Worm (Caenorhabditis elegans) whole organism, L4 larva: Measurements from ENCODE around the gene mec-10.

Source experiments
- F10B5.3 ChIP-seq: sonication (generic microtip); optimal IDR thresholded peaks from 2 replicates; lab custom pipeline; 2016; ENCODE audit warnings: mild to moderate bottlenecking, missing genetic modification characterization, missing compliant biosample characterization
- F37D6.2 ChIP-seq: sonication (generic microtip); optimal IDR thresholded peaks from 2 replicates; lab custom pipeline; 2016; ENCODE audit warnings: mild to moderate bottlenecking, missing genetic modification characterization, missing compliant biosample characterization
- F44E2.7 ChIP-seq: fragments of 200-800 bp; sonication (Bioruptor generic); IDR thresholded peaks from 2 replicates; pipeline ENCODE4 v2.1.2; 2022; ENCODE audit warnings: missing genetic modification characterization, missing compliant biosample characterization
- T20F7.1 ChIP-seq: fragments of 200-800 bp; sonication (Bioruptor generic); optimal IDR thresholded peaks from 2 replicates; lab custom pipeline; 2018; ENCODE audit warnings: mild to moderate bottlenecking, missing genetic modification characterization, missing compliant biosample characterization
- Y75B8A.6 ChIP-seq: fragments of 200-800 bp; sonication (Bioruptor generic); IDR thresholded peaks from 2 replicates; pipeline ENCODE4 v1.3.6; 2022; ENCODE audit warnings: missing genetic modification reagents, missing genetic modification characterization, missing compliant biosample characterization
- aha-1 ChIP-seq: fragments of 150-350 bp; peaks from one replicate; lab custom pipeline; 2014; ENCODE audit warnings: missing biosample characterization, missing genetic modification characterization
- aly-2 ChIP-seq: sonication (generic microtip); optimal IDR thresholded peaks from 2 replicates; lab custom pipeline; 2018; ENCODE audit warnings: missing biosample characterization, missing genetic modification characterization
- ama-1 ChIP-seq: fragments of 150-350 bp; optimal IDR thresholded peaks from 2 replicates; lab custom pipeline; 2014; ENCODE audit warnings: inconsistent platforms, mixed read lengths
- ceh-62 ChIP-seq: sonication (generic microtip); optimal IDR thresholded peaks from 2 replicates; lab custom pipeline; 2017; ENCODE audit warnings: missing biosample characterization, missing genetic modification characterization
- ces-1 ChIP-seq: fragments of 150-350 bp; sonication (generic microtip); optimal IDR thresholded peaks from 4 replicates; lab custom pipeline; 2014; ENCODE audit warnings: missing biosample characterization, missing genetic modification reagents, missing genetic modification characterization
- cey-2 ChIP-seq: sonication (generic microtip); optimal IDR thresholded peaks from 3 replicates; lab custom pipeline; 2017; ENCODE audit warnings: missing genetic modification characterization, mild to moderate bottlenecking, missing compliant biosample characterization, antibody characterized with exemption, borderline replicate concordance; ENCODE audit not compliant: insufficient read depth
- dmd-6 ChIP-seq: fragments of 200-800 bp; sonication (Bioruptor generic); IDR thresholded peaks from 2 replicates; pipeline ENCODE4 v1.3.6; 2022; ENCODE audit warnings: missing genetic modification reagents, missing genetic modification characterization, missing compliant biosample characterization
- dmd-8 ChIP-seq: fragments of 200-800 bp; sonication (Bioruptor generic); IDR thresholded peaks from 2 replicates; pipeline ENCODE4 v1.3.6; 2022; ENCODE audit warnings: missing genetic modification characterization, missing compliant biosample characterization
- dpl-1 ChIP-seq: fragments of 150-350 bp; optimal IDR thresholded peaks from 2 replicates; lab custom pipeline; 2014; ENCODE audit warnings: missing biosample characterization, missing genetic modification reagents, missing genetic modification characterization
- dve-1 ChIP-seq: sonication (generic microtip); optimal IDR thresholded peaks from 2 replicates; lab custom pipeline; 2017; ENCODE audit warnings: antibody characterized with exemption, mild to moderate bottlenecking, missing genetic modification characterization, missing compliant biosample characterization; ENCODE audit not compliant: insufficient read depth
- fkh-10 ChIP-seq: fragments of 150-350 bp; optimal IDR thresholded peaks from 2 replicates; lab custom pipeline; 2014; ENCODE audit warnings: missing biosample characterization, missing genetic modification reagents, missing genetic modification characterization
- hif-1 ChIP-seq, 2 experiments: sonication (generic microtip); optimal IDR thresholded peaks; 2 replicates each; lab custom pipeline; 2016 to 2017; ENCODE audit warnings: missing compliant biosample characterization in 2 of 2, missing genetic modification characterization in 2 of 2, missing genetic modification reagents in 2 of 2, missing genotype in 2 of 2, mild to moderate bottlenecking in 1 of 2
- hlh-11 ChIP-seq: fragments of 200-800 bp; sonication (Bioruptor generic); optimal IDR thresholded peaks from 2 replicates; lab custom pipeline; 2018; ENCODE audit warnings: mild to moderate bottlenecking, missing genetic modification characterization, missing compliant biosample characterization
- hlh-30 ChIP-seq: sonication (generic microtip); optimal IDR thresholded peaks from 2 replicates; lab custom pipeline; 2017; ENCODE audit warnings: antibody characterized with exemption, mild to moderate bottlenecking, missing genetic modification characterization, missing compliant biosample characterization; ENCODE audit not compliant: insufficient read depth
- hmg-1.1 ChIP-seq: fragments of 200-800 bp; sonication (Bioruptor generic); IDR thresholded peaks from 2 replicates; pipeline ENCODE4 v1.3.6; 2022; ENCODE audit warnings: missing genetic modification reagents, missing genetic modification characterization, missing compliant biosample characterization
- jun-1 ChIP-seq: fragments of 150-350 bp; optimal IDR thresholded peaks from 2 replicates; lab custom pipeline; 2014; ENCODE audit warnings: missing biosample characterization, missing genetic modification reagents, missing genetic modification characterization
- lim-7 ChIP-seq: fragments of 200-800 bp; sonication (Bioruptor generic); IDR thresholded peaks from 2 replicates; pipeline ENCODE4 v1.3.6; 2022; ENCODE audit warnings: missing genetic modification characterization, missing compliant biosample characterization
- lin-15B ChIP-seq: fragments of 150-350 bp; sonication (generic microtip); optimal IDR thresholded peaks from 3 replicates; lab custom pipeline; 2014; ENCODE audit warnings: missing biosample characterization, missing genetic modification characterization
- lin-29 ChIP-seq: fragments of 200-800 bp; sonication (Bioruptor generic); IDR thresholded peaks from 2 replicates; pipeline ENCODE4 v1.3.6; 2022; ENCODE audit warnings: missing genetic modification reagents, missing genetic modification characterization, missing compliant biosample characterization
- lin-39 ChIP-seq: fragments of 150-350 bp; optimal IDR thresholded peaks from 2 replicates; lab custom pipeline; 2014; ENCODE audit warnings: missing biosample characterization, missing genetic modification reagents, missing genetic modification characterization
- mdl-1 ChIP-seq, 2 experiments: fragments of 150-350 bp in 1 of 2; sonication (generic microtip) in 1 of 2; optimal IDR thresholded peaks; 2 replicates each; lab custom pipeline; 2014 to 2017; ENCODE audit warnings: missing biosample characterization in 2 of 2, missing genetic modification characterization in 2 of 2
- mdt-29 ChIP-seq: fragments of 200-800 bp; sonication (Bioruptor generic); IDR thresholded peaks from 2 replicates; pipeline ENCODE4 v1.3.6; 2022; ENCODE audit warnings: missing genetic modification reagents, missing genetic modification characterization, missing compliant biosample characterization
- mep-1 ChIP-seq: fragments of 150-350 bp; sonication (generic microtip); optimal IDR thresholded peaks from 3 replicates; lab custom pipeline; 2014; ENCODE audit warnings: missing biosample characterization, missing genetic modification characterization
- mxl-2 ChIP-seq: fragments of 200-800 bp; sonication (Bioruptor generic); conservative IDR thresholded peaks from 2 replicates; pipeline ENCODE4 v1.3.6; 2022; ENCODE audit warnings: missing genetic modification reagents, missing genetic modification characterization, missing compliant biosample characterization
- mxl-3 ChIP-seq: fragments of 200-800 bp; sonication (Bioruptor generic); optimal IDR thresholded peaks from 2 replicates; lab custom pipeline; 2018; ENCODE audit warnings: mild to moderate bottlenecking, missing genetic modification characterization, missing compliant biosample characterization
- nhr-237 ChIP-seq: sonication (generic microtip); optimal IDR thresholded peaks from 2 replicates; lab custom pipeline; 2017; ENCODE audit warnings: missing biosample characterization, missing genetic modification characterization
- nhr-25 ChIP-seq: sonication (generic microtip); optimal IDR thresholded peaks from 2 replicates; lab custom pipeline; 2017; ENCODE audit warnings: missing genetic modification characterization, mild to moderate bottlenecking, missing compliant biosample characterization, antibody characterized with exemption, moderate library complexity, borderline replicate concordance; ENCODE audit not compliant: insufficient read depth
- nhr-28 ChIP-seq: fragments of 150-350 bp; optimal IDR thresholded peaks from 2 replicates; lab custom pipeline; 2014; ENCODE audit warnings: missing biosample characterization, missing genetic modification characterization
- nhr-41 ChIP-seq: fragments of 200-800 bp; sonication (Bioruptor generic); IDR thresholded peaks from 2 replicates; pipeline ENCODE4 v1.3.6; 2022; ENCODE audit warnings: missing genetic modification reagents, missing genetic modification characterization, missing compliant biosample characterization
- nhr-48 ChIP-seq: sonication (generic microtip); optimal IDR thresholded peaks from 2 replicates; lab custom pipeline; 2016; ENCODE audit warnings: mild to moderate bottlenecking, missing genetic modification characterization, missing compliant biosample characterization
- nhr-6 ChIP-seq: fragments of 150-350 bp; optimal IDR thresholded peaks from 2 replicates; lab custom pipeline; 2014; ENCODE audit warnings: missing biosample characterization, missing genetic modification characterization
- pha-4 ChIP-seq, 2 experiments: fragments of 150-350 bp in 1 of 2; fragments of 200-800 bp in 1 of 2; sonication (Bioruptor generic) in 1 of 2; IDR thresholded peaks in 1 of 2; optimal IDR thresholded peaks in 1 of 2; 2 replicates each; pipeline versions ENCODE4 v1.3.6 to Lab custom; 2014 to 2022; ENCODE audit warnings: missing genetic modification characterization in 2 of 2, missing genetic modification reagents in 2 of 2, missing biosample characterization in 1 of 2, missing compliant biosample characterization in 1 of 2
- rbr-2 ChIP-seq: sonication (generic microtip); optimal IDR thresholded peaks from 2 replicates; lab custom pipeline; 2016; ENCODE audit warnings: missing genotype, missing genetic modification characterization, missing compliant biosample characterization
- snpc-1.2 ChIP-seq: fragments of 200-800 bp; sonication (Bioruptor generic); IDR thresholded peaks from 2 replicates; pipeline ENCODE4 v1.3.6; 2022; ENCODE audit warnings: missing genetic modification reagents, missing genetic modification characterization, missing compliant biosample characterization
- spr-3 ChIP-seq: fragments of 200-800 bp; sonication (Bioruptor generic); optimal IDR thresholded peaks from 2 replicates; lab custom pipeline; 2018; ENCODE audit warnings: mild to moderate bottlenecking, missing genetic modification characterization, missing compliant biosample characterization
- unc-62 ChIP-seq, 3 experiments: fragments of 150-350 bp in 1 of 3; sonication (generic microtip); optimal IDR thresholded peaks in 2 of 3; peaks in 1 of 3; 1 replicate in 1 of 3; 2 replicates in 2 of 3; lab custom pipeline; 2014 to 2017; ENCODE audit warnings: missing biosample characterization in 3 of 3, missing genetic modification characterization in 3 of 3, missing genetic modification reagents in 3 of 3, missing genotype in 1 of 3
- zip-11 ChIP-seq: fragments of 200-800 bp; sonication (Bioruptor generic); IDR thresholded peaks from 2 replicates; pipeline ENCODE4 v1.3.6; 2022; ENCODE audit warnings: missing genetic modification characterization, missing compliant biosample characterization

The mec-10 gene

ce11 chrX:8485392-8485791 is 15.3 kb upstream of the mec-10 start:
- TF ChIP-seq nhr-48 (tag; lab: Kevin White, UChicago) (peak; percentile 62), mdl-1 (tag; optimal IDR thresholded peaks at IDR 0.05; lab: Kevin White, UChicago) (peak in 1 of 2 experiments; percentile 52), jun-1 (tag; lab: Kevin White, UChicago) (no peak), mxl-3 (GFP tag; lab: Kevin White, UChicago) (peak; percentile 33), nhr-28 (tag; lab: Kevin White, UChicago) (peak; percentile 52), dmd-8 (GFP tag; lab: Robert Waterston, UW) (no peak)

ce11 chrX:8483951-8484350 is 13.8 kb upstream of the mec-10 start:
- TF ChIP-seq aha-1 (tag; lab: Kevin White, UChicago) = peak; percentile 92
- TF ChIP-seq T20F7.1 (GFP tag; lab: Kevin White, UChicago) = no peak

ce11 chrX:8481716-8482115 is 11.6 kb upstream of the mec-10 start:
- TF ChIP-seq zip-11 = no peak
- peak; percentile 16 for TF ChIP-seq mxl-3 (GFP tag; lab: Kevin White, UChicago)
- peak; percentile 64 for TF ChIP-seq fkh-10 (GFP tag; lab: Kevin White, UChicago)
- peak; percentile 15 for TF ChIP-seq hlh-11 (tag; lab: Kevin White, UChicago)
- peak in 1 of 2 experiments; percentile 50 for TF ChIP-seq mdl-1 (tag; optimal IDR thresholded peaks at IDR 0.05; lab: Kevin White, UChicago)
- peak in 1 of 2 experiments; percentile 76 for TF ChIP-seq hif-1 (tag; optimal IDR thresholded peaks at IDR 0.05; lab: Kevin White, UChicago)
- TF ChIP-seq rbr-2 = peak; percentile 11
- peak; percentile 43 for TF ChIP-seq mep-1
- TF ChIP-seq nhr-25 = no peak
- TF ChIP-seq nhr-41 (GFP tag; lab: Robert Waterston, UW) = no peak
- TF ChIP-seq unc-62 (GFP tag; optimal IDR thresholded peaks at IDR 0.05 in 1 of 2; lab: Kevin White, UChicago) = peak in 1 of 2 experiments; percentile 88
- no peak for TF ChIP-seq unc-62 (tag; optimal IDR thresholded peaks at IDR 0.05; lab: Kevin White, UChicago)
- 0 out of 2 replicates have a peak, but pooled peaks have one; percentile 15 for TF ChIP-seq dmd-6

ce11 chrX:8479050-8479449 is 8.9 kb upstream of the mec-10 start:
- TF ChIP-seq dpl-1 (GFP tag; lab: Kevin White, UChicago) (no peak), unc-62 (GFP tag; optimal IDR thresholded peaks at IDR 0.05 in 1 of 2; lab: Kevin White, UChicago) (peak in 1 of 2 experiments; percentile 49), unc-62 (tag; optimal IDR thresholded peaks at IDR 0.05; lab: Kevin White, UChicago) (no peak), lin-15B (tag; lab: Kevin White, UChicago) (no peak), dve-1 (tag; lab: Kevin White, UChicago) (no peak), nhr-6 (no peak), jun-1 (tag; lab: Kevin White, UChicago) (no peak), cey-2 (no peak), hmg-1.1 (0 out of 2 replicates have a peak, but pooled peaks have one; percentile 29), mdt-29 (no peak), nhr-48 (tag; lab: Kevin White, UChicago) (no peak), aly-2 (tag; lab: Kevin White, UChicago) (no peak), mxl-2 (GFP tag; lab: Robert Waterston, UW) (no peak), lin-39 (tag; lab: Kevin White, UChicago) (no peak), ama-1 (no peak), snpc-1.2 (GFP tag; lab: Robert Waterston, UW) (no peak), F37D6.2 (tag; lab: Kevin White, UChicago) (peak; percentile 4), F44E2.7 (GFP tag; lab: Robert Waterston, UW) (no peak), mdl-1 (tag; optimal IDR thresholded peaks at IDR 0.05; lab: Kevin White, UChicago) (no peak), Y75B8A.6 (GFP tag; lab: Robert Waterston, UW) (no peak), pha-4 (GFP tag; IDR thresholded peaks at IDR 0.05; lab: Robert Waterston, UW) (no peak), pha-4 (tag; optimal IDR thresholded peaks at IDR 0.05; lab: Kevin White, UChicago) (no peak), nhr-237 (tag; lab: Kevin White, UChicago) (no peak), ces-1 (GFP tag; lab: Kevin White, UChicago) (no peak), dmd-8 (GFP tag; lab: Robert Waterston, UW) (no peak), hif-1 (tag; optimal IDR thresholded peaks at IDR 0.05; lab: Kevin White, UChicago) (peak in 1 of 2 experiments; percentile 53), rbr-2 (peak; percentile 12), hlh-30 (tag; lab: Kevin White, UChicago) (no peak), lin-29 (GFP tag; lab: Robert Waterston, UW) (no peak), spr-3 (no peak), hlh-11 (tag; lab: Kevin White, UChicago) (peak; percentile 18), lim-7 (GFP tag; lab: Robert Waterston, UW) (no peak), F10B5.3 (no peak), ceh-62 (no peak)
